Worm (Caenorhabditis elegans) whole organism, mixed stage, embryonic: Measurements from ENCODE around the gene nas-22.
A peak's percentile ranks its signal among the peaks of the same experiment; 100 is the strongest.

Experiments
- M03D4.4 ChIP-seq: sonication (generic microtip); optimal IDR thresholded peaks from 2 replicates; lab custom pipeline; 2017; ENCODE audit warnings: mild to moderate bottlenecking, missing genetic modification characterization, missing compliant biosample characterization
- blmp-1 ChIP-seq: fragments of 150-350 bp; optimal IDR thresholded peaks from 2 replicates; lab custom pipeline; 2014; ENCODE audit warnings: missing biosample characterization, missing genetic modification characterization
- ceh-43 ChIP-seq: fragments of 200-800 bp; sonication (Bioruptor generic); optimal IDR thresholded peaks from 2 replicates; lab custom pipeline; 2018; ENCODE audit warnings: mild to moderate bottlenecking, missing genetic modification characterization, moderate library complexity, missing compliant biosample characterization
- ceh-83 ChIP-seq: fragments of 200-800 bp; sonication (Bioruptor generic); optimal IDR thresholded peaks from 2 replicates; lab custom pipeline; 2018; ENCODE audit warnings: mild to moderate bottlenecking, missing genetic modification characterization, missing compliant biosample characterization
- ces-1 ChIP-seq: fragments of 150-350 bp; optimal IDR thresholded peaks from 2 replicates; lab custom pipeline; 2014; ENCODE audit warnings: missing biosample characterization, missing genetic modification reagents, missing genetic modification characterization
- elt-3 ChIP-seq: fragments of 150-350 bp; optimal IDR thresholded peaks from 2 replicates; lab custom pipeline; 2014; ENCODE audit warnings: missing biosample characterization, missing genetic modification characterization
- ham-2 ChIP-seq: fragments of 200-800 bp; sonication (Bioruptor generic); optimal IDR thresholded peaks from 2 replicates; lab custom pipeline; 2018; ENCODE audit warnings: mild to moderate bottlenecking, missing genetic modification characterization, missing compliant biosample characterization
- hlh-1 ChIP-seq: fragments of 150-350 bp; optimal IDR thresholded peaks from 2 replicates; lab custom pipeline; 2014; ENCODE audit warnings: missing biosample characterization, missing genetic modification reagents, missing genetic modification characterization
- lin-13 ChIP-seq: fragments of 150-350 bp; optimal IDR thresholded peaks from 2 replicates; lab custom pipeline; 2014; ENCODE audit warnings: missing biosample characterization, missing genetic modification characterization
- lin-32 ChIP-seq: fragments of 200-800 bp; sonication (Bioruptor generic); optimal IDR thresholded peaks from 2 replicates; lab custom pipeline; 2018; ENCODE audit warnings: mild to moderate bottlenecking, missing genetic modification characterization, missing compliant biosample characterization
- lsy-2 ChIP-seq: fragments of 150-350 bp; optimal IDR thresholded peaks from 2 replicates; lab custom pipeline; 2014; ENCODE audit warnings: missing biosample characterization, missing genetic modification characterization
- mab-5 ChIP-seq: fragments of 150-350 bp; optimal IDR thresholded peaks from 2 replicates; lab custom pipeline; 2014; ENCODE audit warnings: missing biosample characterization, missing genetic modification characterization
- mep-1 ChIP-seq: fragments of 150-350 bp; optimal IDR thresholded peaks from 2 replicates; lab custom pipeline; 2017; ENCODE audit warnings: missing biosample characterization, missing genetic modification reagents, missing genetic modification characterization, inconsistent platforms
- mls-2 ChIP-seq: sonication (generic microtip); optimal IDR thresholded peaks from 2 replicates; lab custom pipeline; 2016; ENCODE audit warnings: mild to moderate bottlenecking, missing genetic modification characterization, moderate library complexity, missing compliant biosample characterization
- nhr-12 ChIP-seq: fragments of 150-350 bp; optimal IDR thresholded peaks from 2 replicates; lab custom pipeline; 2014; ENCODE audit warnings: missing biosample characterization, missing genetic modification characterization
- nhr-2 ChIP-seq: fragments of 150-350 bp; optimal IDR thresholded peaks from 2 replicates; lab custom pipeline; 2014; ENCODE audit warnings: missing biosample characterization, missing genetic modification characterization
- nhr-237 ChIP-seq: fragments of 150-350 bp; optimal IDR thresholded peaks from 2 replicates; lab custom pipeline; 2014; ENCODE audit warnings: missing biosample characterization, missing genetic modification characterization
- nhr-28 ChIP-seq: fragments of 150-350 bp; optimal IDR thresholded peaks from 2 replicates; lab custom pipeline; 2014; ENCODE audit warnings: missing biosample characterization, missing genetic modification characterization
- nhr-76 ChIP-seq: sonication (generic microtip); optimal IDR thresholded peaks from 2 replicates; lab custom pipeline; 2017; ENCODE audit warnings: missing biosample characterization, missing genetic modification characterization
- pha-4 ChIP-seq: fragments of 150-350 bp; optimal IDR thresholded peaks from 2 replicates; lab custom pipeline; 2018; ENCODE audit warnings: missing biosample characterization, missing genetic modification reagents, missing genetic modification characterization
- sem-2 ChIP-seq: fragments of 200-800 bp; sonication (Bioruptor generic); optimal IDR thresholded peaks from 2 replicates; lab custom pipeline; 2018; ENCODE audit warnings: mild to moderate bottlenecking, missing genetic modification characterization, missing compliant biosample characterization
- sptf-1 ChIP-seq: sonication (generic microtip); optimal IDR thresholded peaks from 2 replicates; lab custom pipeline; 2017; ENCODE audit warnings: mild to moderate bottlenecking, missing genetic modification characterization, moderate library complexity, missing compliant biosample characterization
- tbx-8 ChIP-seq: fragments of 200-800 bp; sonication (Bioruptor generic); optimal IDR thresholded peaks from 2 replicates; lab custom pipeline; 2018; ENCODE audit warnings: mild to moderate bottlenecking, missing genetic modification characterization, moderate library complexity, missing compliant biosample characterization
- unc-120 ChIP-seq: sonication (generic microtip); optimal IDR thresholded peaks from 2 replicates; lab custom pipeline; 2017; ENCODE audit warnings: missing genetic modification characterization, missing compliant biosample characterization; ENCODE audit not compliant: poor library complexity, severe bottlenecking
- unc-39 ChIP-seq: fragments of 150-350 bp; optimal IDR thresholded peaks from 2 replicates; lab custom pipeline; 2014; ENCODE audit warnings: missing biosample characterization, missing genetic modification characterization
- unc-62 ChIP-seq: fragments of 150-350 bp; optimal IDR thresholded peaks from 2 replicates; lab custom pipeline; 2014; ENCODE audit warnings: missing biosample characterization, missing genetic modification reagents, missing genetic modification characterization
- zip-8 ChIP-seq: fragments of 150-350 bp; optimal IDR thresholded peaks from 2 replicates; lab custom pipeline; 2014; ENCODE audit warnings: missing biosample characterization, missing genetic modification characterization
- ztf-11 ChIP-seq: fragments of 150-350 bp; optimal IDR thresholded peaks from 2 replicates; lab custom pipeline; 2014; ENCODE audit warnings: missing biosample characterization, missing genetic modification characterization

nas-22 gene

ce11 chrV:11474399-11474798 lies at the start of gene nas-22:
TSS of gene nas-22 (plus strand) at chrV:11474699.
- no peak for TF ChIP-seq zip-8 (tag; lab: Kevin White, UChicago)
- no peak for TF ChIP-seq unc-62
- TF ChIP-seq, all 35 proteins: peak for 0

ce11 chrV:11428728-11429127 lies 45.8 kb upstream of the nas-22 start:
- no peak for TF ChIP-seq lsy-2 (tag; lab: Kevin White, UChicago)
- TF ChIP-seq ces-1 (GFP tag; lab: Kevin White, UChicago), result peak; percentile 87

DNA sequence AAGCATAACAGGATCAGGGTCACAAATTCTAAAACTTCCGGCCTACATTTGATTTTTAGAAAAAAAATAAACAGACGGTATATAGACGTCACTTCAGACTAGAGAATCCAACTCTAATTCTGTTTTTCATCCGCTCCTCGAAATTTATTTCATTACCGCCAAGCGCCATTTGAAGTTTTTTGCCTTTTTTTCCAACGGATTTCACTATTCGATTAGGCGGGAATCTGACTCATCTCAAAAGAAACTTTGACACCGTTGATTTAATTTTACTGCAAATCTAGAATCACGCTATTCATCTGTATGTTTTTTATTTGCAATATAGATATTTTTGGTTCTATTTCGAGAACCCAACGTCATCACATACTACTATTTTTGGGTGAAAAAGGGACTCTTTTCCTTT lies 43.7 kb upstream of the nas-22 start:
- TF ChIP-seq lin-13 (tag; lab: Kevin White, UChicago) (no peak), nhr-76 (tag; lab: Kevin White, UChicago) (no peak), mab-5 (no peak), pha-4 (tag; lab: Kevin White, UChicago) (no peak)

DNA sequence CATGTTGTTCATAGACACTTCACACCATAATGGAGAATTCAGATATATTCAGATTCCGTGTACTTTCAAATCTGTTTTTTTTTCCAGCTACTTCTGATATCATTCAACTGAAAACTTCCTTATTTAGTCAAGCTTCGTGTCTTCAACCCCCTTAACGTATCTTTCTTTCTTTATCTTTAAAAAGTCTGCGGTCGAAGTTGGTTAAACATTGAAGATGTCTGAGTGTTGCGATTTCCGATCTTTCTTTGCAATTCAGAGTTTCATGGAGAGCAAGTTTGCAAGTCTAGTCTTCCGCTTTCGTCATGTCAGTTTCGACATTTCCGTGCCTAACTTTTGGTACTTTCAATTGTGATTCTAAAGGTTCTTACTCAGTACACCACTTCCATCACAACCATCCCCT lies 39.3 kb upstream of the nas-22 start:
- TF ChIP-seq ztf-11 (tag; lab: Kevin White, UChicago) (no peak), blmp-1 (tag; lab: Kevin White, UChicago) (no peak), hlh-1 (tag; lab: Kevin White, UChicago) (no peak), sem-2 (GFP tag; lab: Kevin White, UChicago) (no peak), nhr-237 (tag; lab: Kevin White, UChicago) (no peak), unc-62 (no peak), mep-1 (tag; lab: Kevin White, UChicago) (no peak), ceh-43 (GFP tag; lab: Kevin White, UChicago) (no peak), ceh-83 (GFP tag; lab: Kevin White, UChicago) (no peak), mls-2 (tag; lab: Kevin White, UChicago) (no peak), lsy-2 (tag; lab: Kevin White, UChicago) (no peak), ces-1 (GFP tag; lab: Kevin White, UChicago) (no peak), lin-32 (GFP tag; lab: Kevin White, UChicago) (no peak), pha-4 (tag; lab: Kevin White, UChicago) (no peak)

DNA sequence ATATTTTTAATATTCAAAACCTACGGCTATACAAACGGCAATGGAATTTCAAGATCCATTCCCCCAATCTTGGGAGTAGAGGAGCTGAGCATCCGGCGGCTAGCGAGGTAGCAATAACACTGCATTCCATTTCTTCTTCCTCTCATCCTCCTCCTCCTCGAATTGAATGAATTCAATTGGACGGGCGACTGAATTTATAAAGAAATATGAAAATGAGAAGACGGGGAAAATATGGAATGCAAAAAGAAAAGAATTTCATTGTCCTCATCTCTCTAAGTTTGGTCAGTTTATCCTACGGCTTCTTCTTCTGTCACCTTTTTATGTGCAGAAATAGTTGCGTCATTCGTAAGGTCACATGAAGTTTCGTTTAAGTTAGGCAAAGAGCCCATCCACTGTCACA lies 38.1 kb upstream of the nas-22 start:
- TF ChIP-seq elt-3 (tag; lab: Kevin White, UChicago) (no peak), ces-1 (GFP tag; lab: Kevin White, UChicago) (peak; percentile 67), zip-8 (tag; lab: Kevin White, UChicago) (peak; percentile 47)

- TF ChIP-seq unc-120 (no peak), sem-2 (GFP tag; lab: Kevin White, UChicago) (no peak), mls-2 (tag; lab: Kevin White, UChicago) (no peak), nhr-12 (no peak), mep-1 (tag; lab: Kevin White, UChicago) (no peak), unc-39 (no peak), nhr-28 (tag; lab: Kevin White, UChicago) (no peak), pha-4 (tag; lab: Kevin White, UChicago) (no peak), unc-62 (no peak), lsy-2 (tag; lab: Kevin White, UChicago) (no peak), M03D4.4 (tag; lab: Kevin White, UChicago) (no peak), tbx-8 (GFP tag; lab: Kevin White, UChicago) (no peak), ztf-11 (tag; lab: Kevin White, UChicago) (no peak), ham-2 (GFP tag; lab: Kevin White, UChicago) (no peak), elt-3 (tag; lab: Kevin White, UChicago) (no peak), ceh-83 (GFP tag; lab: Kevin White, UChicago) (no peak), ceh-43 (GFP tag; lab: Kevin White, UChicago) (no peak), zip-8 (tag; lab: Kevin White, UChicago) (no peak), ces-1 (GFP tag; lab: Kevin White, UChicago) (no peak), lin-32 (GFP tag; lab: Kevin White, UChicago) (no peak)
Observed at ce11 chrV:11438464-11438863, 36.0 kb upstream of the nas-22 start, which contains the start of gene dmsr-1. TSS of gene dmsr-1 (plus strand) at chrV:11438764.

DNA sequence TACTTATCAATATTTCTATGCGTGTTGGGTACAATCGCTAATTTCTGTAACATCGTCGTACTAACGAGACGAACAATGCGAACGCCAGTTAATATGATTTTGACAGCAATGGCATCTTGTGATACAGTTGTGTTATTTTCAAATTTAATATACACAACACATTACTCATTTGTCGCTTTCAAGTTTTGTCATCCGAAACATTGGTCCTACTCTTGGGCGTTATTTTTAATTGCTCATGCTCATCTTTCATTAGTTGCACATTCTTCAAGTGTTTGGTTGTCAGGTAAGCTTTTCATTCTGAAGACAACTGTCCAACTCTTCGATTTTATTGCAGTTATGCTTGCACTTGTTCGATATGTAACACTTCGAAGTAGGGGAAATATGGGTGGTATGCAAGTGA lies 35.3 kb upstream of the nas-22 start:
- TF ChIP-seq blmp-1 (tag; lab: Kevin White, UChicago) (no peak), lin-13 (tag; lab: Kevin White, UChicago) (no peak), nhr-12 (no peak), nhr-2 (tag; lab: Kevin White, UChicago) (no peak), nhr-28 (tag; lab: Kevin White, UChicago) (no peak), tbx-8 (GFP tag; lab: Kevin White, UChicago) (no peak), sptf-1 (tag; lab: Kevin White, UChicago) (no peak), lin-32 (GFP tag; lab: Kevin White, UChicago) (no peak), unc-120 (no peak)
